Worm (Caenorhabditis elegans) whole organism, L2 larva: ENCODE data around the gene clec-144.

ENCODE experiments used
- R02D3.7 ChIP-seq: fragments of 150-350 bp; optimal IDR thresholded peaks from 2 replicates; lab custom pipeline; 2014; ENCODE audit warnings: missing biosample characterization, missing genetic modification characterization
- ama-1 ChIP-seq: fragments of 150-350 bp; optimal IDR thresholded peaks from 2 replicates; lab custom pipeline; 2018; ENCODE audit warnings: inconsistent platforms
- nhr-237 ChIP-seq: fragments of 150-350 bp; optimal IDR thresholded peaks from 2 replicates; lab custom pipeline; 2014; ENCODE audit warnings: missing biosample characterization, missing genetic modification characterization
- unc-39 ChIP-seq: fragments of 150-350 bp; optimal IDR thresholded peaks from 2 replicates; lab custom pipeline; 2014; ENCODE audit warnings: missing biosample characterization, missing genetic modification characterization

- TF ChIP-seq unc-39 (tag; lab: Kevin White, UChicago) (no peak), R02D3.7 (tag; lab: Kevin White, UChicago) (no peak), nhr-237 (tag; lab: Kevin White, UChicago) (no peak), ama-1 (no peak)
Measured at ce11 chrII:11868893-11869292, 36.5 kb upstream of the clec-144 start.
